Fruit fly (Drosophila melanogaster): ENCODE measurements around the gene Gli.

- no peak for TF ChIP-seq CG8478 (optimal IDR thresholded peaks at IDR 0.05)
- TF ChIP-seq usp (GFP tag; optimal IDR thresholded peaks at IDR 0.05), result no peak
- no peak for TF ChIP-seq EcR (GFP tag; optimal IDR thresholded peaks at IDR 0.05)
- TF ChIP-seq psq (optimal IDR thresholded peaks at IDR 0.05), result no peak
- no peak for TF ChIP-seq Dll (optimal IDR thresholded peaks at IDR 0.05)
- no peak for TF ChIP-seq pan (optimal IDR thresholded peaks at IDR 0.05)
Measured at dm6 chr2L:15783785-15784184, 21.2 kb upstream of the Gli start, which contains the start of gene t-Grip91.
